Fruit fly (Drosophila melanogaster) S2 (cell line): ENCODE measurements around the gene CG31121.

Experiments used
- CG8478 ChIP-seq: fragments of >200 bp; optimal IDR thresholded peaks from 2 replicates; lab custom pipeline; 2018
- CTCF ChIP-seq, 2 experiments: fragments of >200 bp; optimal IDR thresholded peaks; 2 replicates each; lab custom pipeline; 2018

dm6 chr3R:24859701-24860100, 34.7 kb downstream of the CG31121 start, which contains the start of gene ppk22:
- no peak for TF ChIP-seq CG8478 (lab: Kevin White, UChicago)
- TF ChIP-seq CTCF (optimal IDR thresholded peaks at IDR 0.05; lab: Kevin White, UChicago), result no peak
